Fruit fly (Drosophila melanogaster) S2 (cell line): ENCODE measurements around the gene slam.

ENCODE experiments used
- CG8478 ChIP-seq: fragments of >200 bp; optimal IDR thresholded peaks from 2 replicates; lab custom pipeline; 2018
- CTCF ChIP-seq, 2 experiments: fragments of >200 bp; optimal IDR thresholded peaks; 2 replicates each; lab custom pipeline; 2018

DNA sequence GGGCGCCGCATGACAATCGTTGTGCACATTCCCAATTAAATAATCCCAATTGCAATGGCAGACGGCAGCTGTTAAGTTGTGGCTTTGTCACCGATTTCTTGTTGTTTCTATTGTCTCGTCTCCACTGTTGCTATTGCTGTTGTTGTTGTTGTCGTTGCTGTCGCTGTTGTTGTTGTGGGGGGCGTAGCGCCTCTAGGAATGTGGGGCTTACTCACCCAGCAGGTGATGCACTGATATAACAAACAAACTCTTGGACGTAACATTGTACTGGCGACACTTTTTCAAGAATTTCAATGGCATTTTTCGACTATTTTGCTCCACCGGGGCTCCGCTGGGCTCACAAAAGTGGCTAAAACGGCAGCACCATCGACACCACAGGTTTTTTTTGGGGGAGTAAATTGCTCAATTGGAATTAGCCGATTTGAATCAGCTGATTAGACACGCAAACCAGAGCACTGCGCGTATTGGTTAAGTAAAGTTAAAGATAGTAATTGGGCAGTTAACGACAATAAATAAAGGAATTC lies 34.3 kb upstream of the slam start:
- TF ChIP-seq CTCF (optimal IDR thresholded peaks at IDR 0.05; lab: Kevin White, UChicago), result no peak
- TF ChIP-seq CG8478, result no peak
